Fruit fly (Drosophila melanogaster) Kc167 (cell line): ENCODE data around the gene bgm.

Experiments used
- Sin3A ChIP-seq: fragments of >200 bp; optimal IDR thresholded peaks from 2 replicates; lab custom pipeline; 2018; ENCODE audit warnings: missing external identifiers
- ttk ChIP-seq: sonication (Bioruptor generic); optimal IDR thresholded peaks from 2 replicates; lab custom pipeline; 2017; ENCODE audit warnings: missing external identifiers

DNA sequence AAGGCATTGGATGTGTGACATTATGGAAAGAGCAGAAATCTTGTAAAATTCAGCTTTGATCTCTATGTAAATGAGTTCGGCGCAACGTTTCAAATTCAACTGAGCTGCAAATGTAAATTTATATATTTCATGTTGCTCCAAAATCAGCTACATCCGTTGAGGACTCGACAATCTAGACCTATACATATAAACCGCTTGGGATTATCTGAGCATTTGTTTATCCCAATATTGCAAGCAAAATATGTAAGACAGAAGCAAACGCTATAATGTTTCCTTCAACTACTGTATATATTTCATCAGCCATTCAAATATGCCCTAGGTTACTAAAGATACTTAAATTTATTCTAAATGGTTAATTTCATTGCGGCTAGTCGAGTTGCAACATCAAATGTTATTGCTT lies 36.1 kb upstream of the bgm start, which contains the start of gene NimC1:
- TF ChIP-seq Sin3A (lab: Kevin White, UChicago) (no peak), ttk (no peak)
